Worm (Caenorhabditis elegans) whole organism, young adult: ENCODE measurements around the gene twk-49.

Source experiments
- B0019.2 ChIP-seq: fragments of 200-800 bp; sonication (Bioruptor generic); conservative IDR thresholded peaks from 2 replicates; pipeline ENCODE4 v1.3.6; 2022; ENCODE audit warnings: missing genetic modification reagents, missing genetic modification characterization, missing compliant biosample characterization
- B0035.1 ChIP-seq: sonication (generic microtip); optimal IDR thresholded peaks from 2 replicates; lab custom pipeline; 2016; ENCODE audit warnings: missing genetic modification characterization, mild to moderate bottlenecking, missing compliant biosample characterization, missing genotype, missing genetic modification reagents
- C17E4.6 ChIP-seq: fragments of 200-800 bp; sonication (Bioruptor generic); IDR thresholded peaks from 2 replicates; pipeline ENCODE4 v1.3.6; 2022; ENCODE audit warnings: missing genetic modification reagents, missing genetic modification characterization, missing compliant biosample characterization
- F10E7.11 ChIP-seq: sonication (generic microtip); optimal IDR thresholded peaks from 2 replicates; lab custom pipeline; 2017; ENCODE audit warnings: mild to moderate bottlenecking, missing genetic modification characterization, moderate library complexity, missing compliant biosample characterization
- F22D6.2 ChIP-seq: sonication (generic microtip); optimal IDR thresholded peaks from 2 replicates; lab custom pipeline; 2016; ENCODE audit warnings: mild to moderate bottlenecking, missing genetic modification characterization, missing compliant biosample characterization
- F52B5.7 ChIP-seq: sonication (generic microtip); optimal IDR thresholded peaks from 2 replicates; lab custom pipeline; 2016; ENCODE audit warnings: mild to moderate bottlenecking, missing genetic modification characterization, missing compliant biosample characterization
- F57A8.1 ChIP-seq: fragments of 200-800 bp; sonication (Bioruptor generic); optimal IDR thresholded peaks from 2 replicates; lab custom pipeline; 2018; ENCODE audit warnings: mild to moderate bottlenecking, missing genetic modification characterization, moderate library complexity, missing compliant biosample characterization
- T26A5.8 ChIP-seq: sonication (generic microtip); optimal IDR thresholded peaks from 2 replicates; lab custom pipeline; 2016; ENCODE audit warnings: missing genetic modification characterization, missing compliant biosample characterization
- Y56A3A.18 ChIP-seq: fragments of 200-800 bp; sonication (Bioruptor generic); IDR thresholded peaks from 2 replicates; pipeline ENCODE4 v1.3.6; 2022; ENCODE audit warnings: missing genetic modification reagents, missing genetic modification characterization, missing compliant biosample characterization
- Y67H2A.10 ChIP-seq: fragments of 200-800 bp; sonication (Bioruptor generic); conservative IDR thresholded peaks from 2 replicates; pipeline ENCODE4 v1.3.6; 2022; ENCODE audit warnings: missing genetic modification reagents, missing genetic modification characterization, missing compliant biosample characterization
- Y95B8A.8 ChIP-seq: fragments of 200-800 bp; sonication (Bioruptor generic); IDR thresholded peaks from 2 replicates; pipeline ENCODE4 v1.3.6; 2022; ENCODE audit warnings: missing genetic modification reagents, missing genetic modification characterization, missing compliant biosample characterization
- attf-3 ChIP-seq: fragments of 200-800 bp; sonication (Bioruptor generic); conservative IDR thresholded peaks from 2 replicates; pipeline ENCODE4 v1.3.6; 2022; ENCODE audit warnings: missing genetic modification reagents, missing genetic modification characterization, missing compliant biosample characterization
- attf-5 ChIP-seq: fragments of 200-800 bp; sonication (Bioruptor generic); optimal IDR thresholded peaks from 2 replicates; lab custom pipeline; 2018; ENCODE audit warnings: mild to moderate bottlenecking, missing genetic modification characterization, missing compliant biosample characterization
- attf-6 ChIP-seq: fragments of 200-800 bp; sonication (Bioruptor generic); IDR thresholded peaks from 2 replicates; pipeline ENCODE4 v1.3.6; 2022; ENCODE audit warnings: missing genetic modification reagents, missing genetic modification characterization, missing compliant biosample characterization
- bed-2 ChIP-seq: fragments of 200-800 bp; sonication (Bioruptor generic); IDR thresholded peaks from 2 replicates; pipeline ENCODE4 v1.3.6; 2022; ENCODE audit warnings: missing genetic modification reagents, missing genetic modification characterization, missing compliant biosample characterization
- ccch-3 ChIP-seq: fragments of 200-800 bp; sonication (Bioruptor generic); optimal IDR thresholded peaks from 2 replicates; lab custom pipeline; 2018; ENCODE audit warnings: mild to moderate bottlenecking, missing genetic modification characterization, missing compliant biosample characterization
- cebp-1 ChIP-seq, 2 experiments: fragments of 200-800 bp in 1 of 2; sonication (Bioruptor generic) in 1 of 2; sonication (generic microtip) in 1 of 2; IDR thresholded peaks in 1 of 2; optimal IDR thresholded peaks in 1 of 2; 2 replicates each; pipeline versions ENCODE4 v1.3.6 to Lab custom; 2017 to 2022; ENCODE audit warnings: missing compliant biosample characterization in 2 of 2, missing genetic modification characterization in 2 of 2, mild to moderate bottlenecking in 1 of 2, missing genetic modification reagents in 1 of 2, moderate library complexity in 1 of 2
- ceh-27 ChIP-seq: fragments of 200-800 bp; sonication (Bioruptor generic); optimal IDR thresholded peaks from 2 replicates; lab custom pipeline; 2018; ENCODE audit warnings: mild to moderate bottlenecking, missing genetic modification characterization, moderate library complexity, missing compliant biosample characterization
- ceh-40 ChIP-seq: fragments of 200-800 bp; sonication (Bioruptor generic); IDR thresholded peaks from 2 replicates; pipeline ENCODE4 v1.3.6; 2022; ENCODE audit warnings: missing genetic modification characterization, missing compliant biosample characterization
- ceh-58 ChIP-seq: fragments of 200-800 bp; sonication (Bioruptor generic); IDR thresholded peaks from 2 replicates; pipeline ENCODE4 v1.3.6; 2022; ENCODE audit warnings: missing genetic modification characterization, missing compliant biosample characterization
- dox-1 ChIP-seq: fragments of 200-800 bp; sonication (Bioruptor generic); IDR thresholded peaks from 2 replicates; pipeline ENCODE4 v1.3.6; 2022; ENCODE audit warnings: missing genetic modification reagents, missing genetic modification characterization, missing compliant biosample characterization
- dpl-1 ChIP-seq: fragments of 150-350 bp; optimal IDR thresholded peaks from 2 replicates; lab custom pipeline; 2014; ENCODE audit warnings: missing biosample characterization, missing genetic modification reagents, missing genetic modification characterization
- hmg-1.2 ChIP-seq: fragments of 200-800 bp; sonication (Bioruptor generic); IDR thresholded peaks from 2 replicates; pipeline ENCODE4 v1.3.6; 2022; ENCODE audit warnings: missing genetic modification reagents, missing genetic modification characterization, missing compliant biosample characterization
- lin-35 ChIP-seq, 3 experiments: fragments of 150-350 bp in 2 of 3; sonication (generic microtip) in 1 of 3; optimal IDR thresholded peaks; 2 replicates each; lab custom pipeline; 2014 to 2018; ENCODE audit warnings: missing biosample characterization in 3 of 3, missing genetic modification characterization in 3 of 3, missing genetic modification reagents in 3 of 3
- lin-40 ChIP-seq: sonication (generic microtip); optimal IDR thresholded peaks from 2 replicates; lab custom pipeline; 2016; ENCODE audit warnings: missing genetic modification characterization, mild to moderate bottlenecking, missing compliant biosample characterization, missing genotype, missing genetic modification reagents
- lsy-27 ChIP-seq: sonication (generic microtip); optimal IDR thresholded peaks from 2 replicates; lab custom pipeline; 2017; ENCODE audit warnings: missing genetic modification characterization, mild to moderate bottlenecking, missing compliant biosample characterization, antibody characterized with exemption, missing genotype, borderline replicate concordance; ENCODE audit not compliant: insufficient read depth
- mel-28 ChIP-seq: sonication (generic microtip); optimal IDR thresholded peaks from 2 replicates; lab custom pipeline; 2016; ENCODE audit warnings: borderline replicate concordance, mild to moderate bottlenecking, missing genetic modification characterization, missing compliant biosample characterization
- mxl-1 ChIP-seq: sonication (generic microtip); optimal IDR thresholded peaks from 2 replicates; lab custom pipeline; 2016; ENCODE audit warnings: missing genetic modification characterization, missing compliant biosample characterization
- nfya-1 ChIP-seq: sonication (generic microtip); optimal IDR thresholded peaks from 2 replicates; lab custom pipeline; 2017; ENCODE audit warnings: antibody characterized with exemption, missing compliant biosample characterization, missing genetic modification characterization, borderline replicate concordance; ENCODE audit not compliant: insufficient read depth
- nhr-120 ChIP-seq: fragments of 200-800 bp; sonication (Bioruptor generic); IDR thresholded peaks from 2 replicates; pipeline ENCODE4 v1.3.6; 2022; ENCODE audit warnings: missing genetic modification characterization, missing compliant biosample characterization
- nhr-80 ChIP-seq: sonication (generic microtip); optimal IDR thresholded peaks from 2 replicates; lab custom pipeline; 2016; ENCODE audit warnings: missing genetic modification characterization, missing compliant biosample characterization
- nhr-90 ChIP-seq: sonication (generic microtip); optimal IDR thresholded peaks from 2 replicates; lab custom pipeline; 2016; ENCODE audit warnings: missing genotype, mild to moderate bottlenecking, missing genetic modification characterization, missing compliant biosample characterization
- rcor-1 ChIP-seq: fragments of 200-800 bp; sonication (Bioruptor generic); IDR thresholded peaks from 2 replicates; pipeline ENCODE4 v1.3.6; 2022; ENCODE audit warnings: missing genetic modification reagents, missing genetic modification characterization, missing compliant biosample characterization
- rec-8 ChIP-seq, 2 experiments: sonication (generic microtip); optimal IDR thresholded peaks; 2 replicates each; lab custom pipeline; 2016; ENCODE audit warnings: mild to moderate bottlenecking in 2 of 2, missing genetic modification characterization in 2 of 2, missing genetic modification reagents in 2 of 2, missing genotype in 2 of 2, missing biosample characterization in 1 of 2, missing compliant biosample characterization in 1 of 2, moderate library complexity in 1 of 2
- repo-1 ChIP-seq: sonication (generic microtip); optimal IDR thresholded peaks from 2 replicates; lab custom pipeline; 2017; ENCODE audit warnings: mild to moderate bottlenecking, missing genetic modification characterization, missing compliant biosample characterization
- sdz-38 ChIP-seq: sonication (generic microtip); optimal IDR thresholded peaks from 2 replicates; lab custom pipeline; 2016; ENCODE audit warnings: missing genotype, missing genetic modification characterization, missing compliant biosample characterization
- snpc-3.4 ChIP-seq: sonication (generic microtip); optimal IDR thresholded peaks from 2 replicates; lab custom pipeline; 2017; ENCODE audit warnings: missing genetic modification characterization, mild to moderate bottlenecking, missing compliant biosample characterization, antibody characterized with exemption, moderate library complexity, missing genotype, missing genetic modification reagents
- ztf-18 ChIP-seq: sonication (generic microtip); optimal IDR thresholded peaks from 2 replicates; lab custom pipeline; 2016; ENCODE audit warnings: missing genotype, mild to moderate bottlenecking, missing genetic modification characterization, missing compliant biosample characterization
- ztf-26 ChIP-seq: sonication (generic microtip); optimal IDR thresholded peaks from 2 replicates; lab custom pipeline; 2017; ENCODE audit warnings: missing genetic modification characterization, missing compliant biosample characterization
- ztf-3 ChIP-seq: fragments of 200-800 bp; sonication (Bioruptor generic); optimal IDR thresholded peaks from 2 replicates; lab custom pipeline; 2018; ENCODE audit warnings: mild to moderate bottlenecking, missing genetic modification characterization, missing compliant biosample characterization

Gene twk-49

ce11 chrII:6475180-6475737 is 23.7 kb downstream of the twk-49 start, which contains the start of gene T28D9.16:
Gene T28D9.16 (plus strand): TSS chrII:6475687.
- TF ChIP-seq mxl-1 (tag; lab: Kevin White, UChicago), result no peak
- TF ChIP-seq rec-8 (tag; optimal IDR thresholded peaks at IDR 0.05; lab: Kevin White, UChicago), result no peak
- no peak for TF ChIP-seq Y95B8A.8 (GFP tag; lab: Robert Waterston, UW)
- TF ChIP-seq F52B5.7 (tag; lab: Kevin White, UChicago), result no peak
- no peak for TF ChIP-seq nfya-1 (tag; lab: Kevin White, UChicago)
- TF ChIP-seq hmg-1.2 (GFP tag; lab: Robert Waterston, UW), result no peak
- no peak for TF ChIP-seq rcor-1
- no peak for TF ChIP-seq ccch-3 (GFP tag; lab: Kevin White, UChicago)
- no peak for TF ChIP-seq ceh-58 (GFP tag; lab: Robert Waterston, UW)
- TF ChIP-seq ztf-3, result no peak
- TF ChIP-seq F10E7.11 (tag; lab: Kevin White, UChicago), result no peak
- no peak for TF ChIP-seq B0019.2
- TF ChIP-seq lsy-27, result no peak
- no peak for TF ChIP-seq snpc-3.4
- TF ChIP-seq nhr-90 (tag; lab: Kevin White, UChicago), result no peak
- no peak for TF ChIP-seq dpl-1
- TF ChIP-seq cebp-1 (GFP tag; IDR thresholded peaks at IDR 0.05; lab: Robert Waterston, UW), result no peak
- no peak for TF ChIP-seq cebp-1 (tag; optimal IDR thresholded peaks at IDR 0.05; lab: Kevin White, UChicago)
- TF ChIP-seq Y56A3A.18 (GFP tag; lab: Robert Waterston, UW), result no peak
- TF ChIP-seq F57A8.1 (GFP tag; lab: Kevin White, UChicago), result no peak

ce11 chrII:6470985-6471384 is 28.0 kb downstream of the twk-49 start, which contains the start of gene dgk-5:
Gene dgk-5 (minus strand): TSS chrII:6471085.
- TF ChIP-seq mxl-1 (tag; lab: Kevin White, UChicago) (no peak), cebp-1 (GFP tag; IDR thresholded peaks at IDR 0.05; lab: Robert Waterston, UW) (no peak), cebp-1 (tag; optimal IDR thresholded peaks at IDR 0.05; lab: Kevin White, UChicago) (no peak), B0035.1 (tag; lab: Kevin White, UChicago) (no peak), mel-28 (tag; lab: Kevin White, UChicago) (no peak)

- TF ChIP-seq F22D6.2 (tag; lab: Kevin White, UChicago), result no peak
- peak; percentile 71 for TF ChIP-seq nhr-80 (tag; lab: Kevin White, UChicago)
- TF ChIP-seq, all 124 proteins: peak for 1
Observed at ce11 chrII:6469340-6469739, 29.6 kb downstream of the twk-49 start.

- TF ChIP-seq sdz-38 (tag; lab: Kevin White, UChicago) (no peak), ceh-27 (no peak), nhr-120 (GFP tag; lab: Robert Waterston, UW) (no peak)
Observed at ce11 chrII:6454671-6455070, 44.3 kb downstream of the twk-49 start, which contains the start of gene aptf-1. Gene aptf-1 (plus strand): TSS chrII:6454971.

ce11 chrII:6453341-6453806 is 45.6 kb downstream of the twk-49 start, which contains the start of gene atg-16.2:
Gene atg-16.2 (minus strand): TSS chrII:6453391.
- TF ChIP-seq rcor-1 (0 out of 2 replicates have a peak, but pooled peaks have one; percentile 23), repo-1 (no peak), attf-6 (GFP tag; lab: Robert Waterston, UW) (no peak), ztf-26 (no peak), dox-1 (GFP tag; lab: Robert Waterston, UW) (0 out of 2 replicates have a peak, but pooled peaks have one; percentile 50), bed-2 (GFP tag; lab: Robert Waterston, UW) (no peak), attf-3 (no peak), C17E4.6 (GFP tag; lab: Robert Waterston, UW) (no peak), Y67H2A.10 (GFP tag; lab: Robert Waterston, UW) (no peak), Y95B8A.8 (GFP tag; lab: Robert Waterston, UW) (no peak), dpl-1 (peak; percentile 31), attf-5 (peak; percentile 69), T26A5.8 (no peak), lin-35 (GFP tag; optimal IDR thresholded peaks at IDR 0.05; lab: Kevin White, UChicago) (peak in 1 of 3 experiments; percentile 31), ceh-40 (no peak), lin-40 (tag; lab: Kevin White, UChicago) (no peak), ztf-18 (peak; percentile 90), rec-8 (tag; optimal IDR thresholded peaks at IDR 0.05; lab: Kevin White, UChicago) (no peak)
